Fruit fly (Drosophila melanogaster) whole organism, prepupa: Measurements from ENCODE around the gene ninaC.
A peak's percentile ranks its signal among the peaks of the same experiment; 100 is the strongest.

Source experiments
- CG10631 ChIP-seq: fragments of 200-800 bp; sonication (Bioruptor generic); optimal IDR thresholded peaks from 2 replicates; lab custom pipeline; 2016; ENCODE audit warnings: missing biosample characterization, missing genetic modification characterization
- CG10669 ChIP-seq: fragments of 200-800 bp; sonication (Bioruptor generic); optimal IDR thresholded peaks from 3 replicates; lab custom pipeline; 2018; ENCODE audit warnings: missing biosample characterization, mild to moderate bottlenecking, missing genetic modification characterization, moderate library complexity
- CG11294 ChIP-seq: fragments of 200-800 bp; sonication (Bioruptor generic); IDR thresholded peaks from 2 replicates; pipeline ENCODE4 v1.3.6; 2022; ENCODE audit warnings: missing biosample characterization, missing genetic modification characterization
- CG11762 ChIP-seq: fragments of 200-800 bp; sonication (Bioruptor generic); optimal IDR thresholded peaks from 3 replicates; lab custom pipeline; 2016; ENCODE audit warnings: missing biosample characterization, missing genetic modification characterization; ENCODE audit not compliant: insufficient read depth
- CG11902 ChIP-seq: fragments of 200-800 bp; sonication (Bioruptor generic); optimal IDR thresholded peaks from 3 replicates; lab custom pipeline; 2016; ENCODE audit warnings: missing biosample characterization, missing genetic modification characterization
- CG1621 ChIP-seq: fragments of 200-800 bp; sonication (Bioruptor generic); optimal IDR thresholded peaks from 3 replicates; lab custom pipeline; 2018; ENCODE audit warnings: missing biosample characterization, mild to moderate bottlenecking, missing genetic modification characterization
- CG16779 ChIP-seq: fragments of 200-800 bp; sonication (Bioruptor generic); optimal IDR thresholded peaks from 3 replicates; lab custom pipeline; 2017; ENCODE audit warnings: missing biosample characterization, mild to moderate bottlenecking, missing genetic modification characterization
- CG3032 ChIP-seq: fragments of 200-800 bp; optimal IDR thresholded peaks from 2 replicates; lab custom pipeline; 2019; ENCODE audit warnings: missing biosample characterization, mild to moderate bottlenecking, missing genetic modification characterization, moderate library complexity
- CG31627 ChIP-seq: fragments of 200-800 bp; sonication (Bioruptor generic); optimal IDR thresholded peaks from 3 replicates; lab custom pipeline; 2016; ENCODE audit warnings: missing biosample characterization, missing genetic modification characterization
- CG32006 ChIP-seq: fragments of 200-800 bp; sonication (Bioruptor generic); optimal IDR thresholded peaks from 3 replicates; lab custom pipeline; 2017; ENCODE audit warnings: missing biosample characterization, mild to moderate bottlenecking, missing genetic modification characterization
- CG34406 ChIP-seq: fragments of 200-800 bp; sonication (Bioruptor generic); optimal IDR thresholded peaks from 3 replicates; lab custom pipeline; 2016; ENCODE audit warnings: missing biosample characterization, missing genetic modification characterization
- CG6792 ChIP-seq: fragments of 200-800 bp; sonication (Bioruptor generic); optimal IDR thresholded peaks from 3 replicates; lab custom pipeline; 2016; ENCODE audit warnings: missing biosample characterization, missing genetic modification characterization
- CG6808 ChIP-seq: fragments of 200-800 bp; sonication (Bioruptor generic); optimal IDR thresholded peaks from 3 replicates; lab custom pipeline; 2017; ENCODE audit warnings: missing biosample characterization, missing genetic modification characterization, mild to moderate bottlenecking, moderate library complexity, missing genetic modification reagents
- CG6854 ChIP-seq: fragments of 200-800 bp; sonication (Bioruptor generic); optimal IDR thresholded peaks from 2 replicates; lab custom pipeline; 2017; ENCODE audit warnings: missing biosample characterization, mild to moderate bottlenecking, missing genetic modification characterization
- CG7368 ChIP-seq: fragments of 200-800 bp; sonication (Bioruptor generic); optimal IDR thresholded peaks from 3 replicates; lab custom pipeline; 2016; ENCODE audit warnings: missing biosample characterization, missing genetic modification characterization
- CG8119 ChIP-seq: fragments of 200-800 bp; sonication (Bioruptor generic); IDR thresholded peaks from 3 replicates; pipeline ENCODE4 v1.3.6; 2022; ENCODE audit warnings: missing biosample characterization, missing genetic modification characterization
- CG8319 ChIP-seq: fragments of 200-800 bp; sonication (Bioruptor generic); optimal IDR thresholded peaks from 3 replicates; lab custom pipeline; 2016; ENCODE audit warnings: missing biosample characterization, missing genetic modification characterization
- CG8632 ChIP-seq: fragments of 200-800 bp; sonication (Bioruptor generic); optimal IDR thresholded peaks from 3 replicates; lab custom pipeline; 2016; ENCODE audit warnings: missing biosample characterization, missing genetic modification characterization
- CG9139 ChIP-seq: fragments of 200-800 bp; sonication (Bioruptor generic); optimal IDR thresholded peaks from 3 replicates; lab custom pipeline; 2017; ENCODE audit warnings: missing biosample characterization, mild to moderate bottlenecking, missing genetic modification characterization
- Eip75B ChIP-seq: fragments of 200-800 bp; sonication (Bioruptor generic); optimal IDR thresholded peaks from 3 replicates; lab custom pipeline; 2016; ENCODE audit warnings: missing biosample characterization, missing genetic modification characterization
- Eip78C ChIP-seq: fragments of 200-800 bp; sonication (Bioruptor generic); peaks from one replicate; lab custom pipeline; 2016; ENCODE audit warnings: missing biosample characterization, missing genetic modification characterization
- Ets21C ChIP-seq: fragments of 200-800 bp; sonication (Bioruptor generic); optimal IDR thresholded peaks from 3 replicates; lab custom pipeline; 2016; ENCODE audit warnings: missing biosample characterization, missing genetic modification characterization
- Ets96B ChIP-seq: fragments of 200-800 bp; optimal IDR thresholded peaks from 2 replicates; lab custom pipeline; 2019; ENCODE audit warnings: missing biosample characterization, mild to moderate bottlenecking, missing genetic modification characterization, moderate library complexity
- Gug ChIP-seq: fragments of 200-800 bp; sonication (Bioruptor generic); IDR thresholded peaks from 2 replicates; pipeline ENCODE4 v1.3.6; 2022; ENCODE audit warnings: missing biosample characterization, missing genetic modification characterization
- Hr38 ChIP-seq: sonication (Bioruptor generic); optimal IDR thresholded peaks from 2 replicates; lab custom pipeline; 2016; ENCODE audit warnings: missing biosample characterization, missing genetic modification characterization
- Hr39 ChIP-seq: fragments of 200-800 bp; sonication (Bioruptor generic); optimal IDR thresholded peaks from 2 replicates; lab custom pipeline; 2016; ENCODE audit warnings: missing biosample characterization, missing genetic modification characterization
- Hr4 ChIP-seq: fragments of 200-800 bp; sonication (Bioruptor generic); optimal IDR thresholded peaks from 3 replicates; lab custom pipeline; 2016; ENCODE audit warnings: missing biosample characterization, missing genetic modification characterization
- Lpt ChIP-seq: fragments of 200-800 bp; sonication (Bioruptor generic); optimal IDR thresholded peaks from 3 replicates; lab custom pipeline; 2016; ENCODE audit warnings: missing biosample characterization, missing genetic modification characterization
- Met ChIP-seq: fragments of 200-800 bp; sonication (Bioruptor generic); optimal IDR thresholded peaks from 3 replicates; lab custom pipeline; 2016; ENCODE audit warnings: missing biosample characterization, missing genetic modification characterization
- OdsH ChIP-seq: fragments of 200-800 bp; sonication (Bioruptor generic); optimal IDR thresholded peaks from 3 replicates; lab custom pipeline; 2016; ENCODE audit warnings: missing biosample characterization, missing genetic modification characterization
- Sox102F ChIP-seq: fragments of 200-800 bp; sonication (Bioruptor generic); optimal IDR thresholded peaks from 2 replicates; lab custom pipeline; 2016; ENCODE audit warnings: missing biosample characterization, mild to moderate bottlenecking, missing genetic modification characterization
- Sox14 ChIP-seq: fragments of 200-800 bp; sonication (Bioruptor generic); optimal IDR thresholded peaks from 3 replicates; lab custom pipeline; 2016; ENCODE audit warnings: missing biosample characterization, missing genetic modification characterization
- Sox15 ChIP-seq: fragments of 200-800 bp; sonication (Bioruptor generic); optimal IDR thresholded peaks from 3 replicates; lab custom pipeline; 2016; ENCODE audit warnings: missing biosample characterization, missing genetic modification characterization
- achi ChIP-seq: fragments of 200-800 bp; sonication (Bioruptor generic); optimal IDR thresholded peaks from 3 replicates; lab custom pipeline; 2016; ENCODE audit warnings: missing biosample characterization, missing genetic modification characterization
- acj6 ChIP-seq: fragments of 200-800 bp; sonication (Bioruptor generic); optimal IDR thresholded peaks from 3 replicates; lab custom pipeline; 2016; ENCODE audit warnings: missing biosample characterization, missing genetic modification characterization
- cyc ChIP-seq: fragments of 200-800 bp; sonication (Bioruptor generic); optimal IDR thresholded peaks from 3 replicates; lab custom pipeline; 2016; ENCODE audit warnings: missing biosample characterization, missing genetic modification characterization
- dac ChIP-seq: fragments of 200-800 bp; sonication (Bioruptor generic); optimal IDR thresholded peaks from 2 replicates; lab custom pipeline; 2017; ENCODE audit warnings: missing biosample characterization, mild to moderate bottlenecking, missing genetic modification characterization
- eg ChIP-seq: fragments of 200-800 bp; sonication (Bioruptor generic); IDR thresholded peaks from 3 replicates; pipeline ENCODE4 v1.3.6; 2022; ENCODE audit warnings: missing biosample characterization, missing genetic modification characterization
- esn ChIP-seq: fragments of 200-800 bp; sonication (Bioruptor generic); optimal IDR thresholded peaks from 2 replicates; lab custom pipeline; 2016; ENCODE audit warnings: missing biosample characterization, mild to moderate bottlenecking, missing genetic modification characterization, moderate library complexity
- fd85E ChIP-seq: fragments of 200-800 bp; sonication (Bioruptor generic); optimal IDR thresholded peaks from 3 replicates; lab custom pipeline; 2016; ENCODE audit warnings: missing biosample characterization, missing genetic modification characterization
- lz ChIP-seq: fragments of 200-800 bp; sonication (Bioruptor generic); optimal IDR thresholded peaks from 3 replicates; lab custom pipeline; 2016; ENCODE audit warnings: missing biosample characterization, missing genetic modification characterization
- pdm3 ChIP-seq: fragments of 200-800 bp; sonication (Bioruptor generic); optimal IDR thresholded peaks from 3 replicates; lab custom pipeline; 2016; ENCODE audit warnings: missing biosample characterization, missing genetic modification characterization
- spab ChIP-seq: fragments of 200-800 bp; sonication (Bioruptor generic); optimal IDR thresholded peaks from 2 replicates; lab custom pipeline; 2017; ENCODE audit warnings: missing biosample characterization, mild to moderate bottlenecking, missing genetic modification characterization, missing genetic modification reagents
- svp ChIP-seq: fragments of 200-800 bp; sonication (Bioruptor generic); peaks from one replicate; lab custom pipeline; 2016; ENCODE audit warnings: missing biosample characterization, missing genetic modification characterization
- topi ChIP-seq: fragments of 200-800 bp; sonication (Bioruptor generic); optimal IDR thresholded peaks from 3 replicates; lab custom pipeline; 2016; ENCODE audit warnings: missing biosample characterization, missing genetic modification characterization
- vri ChIP-seq: fragments of 200-800 bp; sonication (Bioruptor generic); optimal IDR thresholded peaks from 3 replicates; lab custom pipeline; 2016; ENCODE audit warnings: missing biosample characterization, mild to moderate bottlenecking, missing genetic modification characterization

Gene ninaC

DNA sequence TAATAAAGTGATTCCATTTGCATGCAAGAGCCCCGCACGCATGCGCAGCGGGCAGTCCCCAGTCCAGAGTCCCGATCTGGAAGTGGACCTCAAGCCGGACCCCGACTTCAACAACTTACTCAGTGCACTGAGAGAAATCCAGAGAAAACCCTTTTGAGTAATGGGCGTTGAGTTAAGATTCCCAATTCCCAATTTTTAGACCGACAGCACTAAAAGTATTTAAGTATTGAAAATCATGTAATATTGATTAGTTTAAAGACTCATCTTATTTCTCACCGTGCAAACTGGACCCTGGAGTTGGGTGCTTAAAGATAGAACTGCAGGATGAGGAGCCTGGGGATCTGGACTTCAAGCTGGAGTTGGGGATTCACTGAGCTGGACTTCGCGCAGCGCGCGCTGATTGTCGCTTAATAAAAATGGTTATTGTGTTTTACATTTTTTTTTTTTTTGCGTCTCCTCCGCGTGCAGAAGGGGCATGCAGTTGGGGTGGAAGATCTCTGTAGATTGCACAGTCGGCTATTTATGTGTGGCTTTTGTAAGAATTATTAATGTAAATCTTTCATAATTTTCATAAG lies 19.4 kb upstream of the ninaC start (continued):
- TF ChIP-seq CG10669 (GFP tag; lab: Kevin White, UChicago) (peak; percentile 96), CG6808 (GFP tag; lab: Kevin White, UChicago) (peak; percentile 98), CG11762 (GFP tag; lab: Kevin White, UChicago) (peak; percentile 78), achi (GFP tag; lab: Kevin White, UChicago) (peak; percentile 90), Hr39 (GFP tag; lab: Kevin White, UChicago) (peak; percentile 91), Ets96B (tag; lab: Kevin White, UChicago) (peak; percentile 97), CG3032 (tag; lab: Kevin White, UChicago) (peak; percentile 97), Sox14 (peak; percentile 94)

DNA sequence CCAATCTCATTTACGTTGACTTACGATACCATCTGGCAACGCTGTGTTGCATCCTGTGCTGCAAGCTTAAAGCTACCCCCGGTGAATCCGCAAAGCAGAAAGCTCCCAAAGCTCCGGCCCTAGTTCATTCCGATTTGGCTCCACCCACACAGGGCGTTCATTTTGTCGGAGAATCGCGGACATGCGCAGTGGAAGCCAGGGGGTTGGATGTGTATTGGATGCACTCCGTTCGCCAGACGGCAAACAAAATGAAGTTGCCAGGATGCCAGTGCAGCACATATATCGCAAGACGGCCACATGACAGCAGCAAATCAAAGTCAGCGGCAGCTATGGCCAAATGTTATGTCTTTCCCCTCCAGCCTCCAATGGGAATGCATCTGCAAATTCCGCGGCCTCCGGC lies 18.7 kb upstream of the ninaC start:
- TF ChIP-seq CG6854 (GFP tag; lab: Kevin White, UChicago): no peak
- TF ChIP-seq spab (GFP tag; lab: Kevin White, UChicago): no peak
- no peak for TF ChIP-seq Met
- no peak for TF ChIP-seq CG8632
- TF ChIP-seq CG9139: no peak
- TF ChIP-seq CG10631 (GFP tag; lab: Kevin White, UChicago): no peak

DNA sequence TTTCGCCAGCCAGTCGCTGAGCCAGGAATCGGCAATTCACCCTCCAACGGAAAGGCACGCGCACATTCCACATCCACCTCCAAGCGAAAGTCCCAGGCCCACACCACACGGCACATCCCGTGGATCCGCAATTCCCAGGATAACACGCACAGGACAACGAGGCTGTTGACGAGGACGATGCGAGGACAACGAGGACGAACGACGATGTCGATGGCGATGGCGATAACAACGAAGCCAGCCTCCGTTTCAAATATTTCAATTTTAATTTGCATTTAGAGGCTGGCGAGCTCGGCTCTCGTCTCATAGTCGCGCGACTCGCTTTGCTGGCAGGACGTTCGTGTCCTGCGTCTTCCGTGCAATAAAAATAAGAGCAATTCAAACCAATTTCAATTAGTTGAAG lies 14.4 kb upstream of the ninaC start, which contains the start of gene Wnt10:
Gene Wnt10 (plus strand): TSS at position 301 of the 400 bp plus-strand sequence.
- TF ChIP-seq achi (GFP tag; lab: Kevin White, UChicago) (no peak), cyc (GFP tag; lab: Kevin White, UChicago) (no peak), Gug (no peak), CG1621 (no peak), Lpt (GFP tag; lab: Kevin White, UChicago) (no peak), vri (no peak), Sox15 (GFP tag; lab: Kevin White, UChicago) (no peak), Ets21C (GFP tag; lab: Kevin White, UChicago) (no peak), CG8319 (no peak), pdm3 (no peak)
- TF ChIP-seq, all 60 proteins: peak for 0

DNA sequence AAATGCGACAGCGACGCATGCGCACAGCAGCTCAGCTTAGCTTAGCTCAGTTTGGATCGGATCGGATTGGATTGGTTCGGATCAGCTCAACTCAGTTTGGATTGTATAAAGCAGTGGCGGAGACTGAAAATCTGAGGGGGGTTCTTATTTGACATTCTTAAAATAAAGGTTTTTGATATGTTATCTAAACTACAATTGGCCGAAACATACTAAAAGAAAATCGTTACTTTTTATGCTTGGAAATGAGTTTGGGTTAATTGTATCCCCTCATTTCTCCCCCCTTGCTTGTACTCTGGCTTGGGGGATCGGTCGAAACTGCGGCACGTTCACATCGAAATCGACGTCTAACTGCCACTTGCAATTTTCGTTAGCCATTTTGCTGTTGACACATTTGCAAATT lies 1.3 kb upstream of the ninaC start:
- TF ChIP-seq Hr38 (GFP tag; lab: Kevin White, UChicago): peak; percentile 48
- peak; percentile 86 for TF ChIP-seq CG8119 (GFP tag; lab: Robert Waterston, UW)
- peak; percentile 74 for TF ChIP-seq esn (GFP tag; lab: Kevin White, UChicago)
- peak; percentile 53 for TF ChIP-seq Ets21C (GFP tag; lab: Kevin White, UChicago)
- peak; percentile 56 for TF ChIP-seq topi (GFP tag; lab: Kevin White, UChicago)
- peak; percentile 81 for TF ChIP-seq CG11294 (GFP tag; lab: Robert Waterston, UW)
- TF ChIP-seq Eip75B (GFP tag; lab: Kevin White, UChicago): no peak
- TF ChIP-seq CG6854 (GFP tag; lab: Kevin White, UChicago): no peak
- TF ChIP-seq CG32006 (GFP tag; lab: Kevin White, UChicago): peak; percentile 75
- TF ChIP-seq Hr4 (GFP tag; lab: Kevin White, UChicago): peak; percentile 84
- peak; percentile 75 for TF ChIP-seq CG31627
- TF ChIP-seq pdm3: peak; percentile 64
- TF ChIP-seq acj6 (GFP tag; lab: Kevin White, UChicago): peak; percentile 61
- peak; percentile 68 for TF ChIP-seq OdsH
- TF ChIP-seq CG8632: peak; percentile 41
- peak; percentile 73 for TF ChIP-seq Met
- TF ChIP-seq Eip78C: peak; percentile 83
- peak; percentile 25 for TF ChIP-seq achi (GFP tag; lab: Kevin White, UChicago)
- no peak for TF ChIP-seq CG16779 (tag; lab: Kevin White, UChicago)
- peak; percentile 76 for TF ChIP-seq lz
- TF ChIP-seq dac (GFP tag; lab: Kevin White, UChicago): peak; percentile 24
- peak; percentile 27 for TF ChIP-seq CG11902 (GFP tag; lab: Kevin White, UChicago)
- peak; percentile 8 for TF ChIP-seq CG8319
- TF ChIP-seq Ets96B (tag; lab: Kevin White, UChicago): no peak
- TF ChIP-seq CG34406 (GFP tag; lab: Kevin White, UChicago): peak; percentile 45
- TF ChIP-seq Hr39 (GFP tag; lab: Kevin White, UChicago): peak; percentile 81
- TF ChIP-seq svp (GFP tag; lab: Kevin White, UChicago): peak; percentile 80
- TF ChIP-seq fd85E: no peak
- TF ChIP-seq CG6792 (GFP tag; lab: Kevin White, UChicago): peak; percentile 47
- no peak for TF ChIP-seq CG9139
- TF ChIP-seq eg (GFP tag; lab: Robert Waterston, UW): peak; percentile 94
- peak; percentile 65 for TF ChIP-seq Sox102F (GFP tag; lab: Kevin White, UChicago)
- no peak for TF ChIP-seq CG1621
- TF ChIP-seq CG7368 (GFP tag; lab: Kevin White, UChicago): peak; percentile 19
